Worm (Caenorhabditis elegans) whole organism, L1 larva: Measurements from ENCODE around the gene F21A3.2.

Experiments used
- C04F5.9 ChIP-seq: sonication (generic microtip); optimal IDR thresholded peaks from 2 replicates; lab custom pipeline; 2016; ENCODE audit warnings: missing genetic modification characterization, missing compliant biosample characterization
- C34B4.2 ChIP-seq: sonication (generic microtip); optimal IDR thresholded peaks from 2 replicates; lab custom pipeline; 2017; ENCODE audit warnings: mild to moderate bottlenecking, missing genetic modification characterization, missing compliant biosample characterization
- blmp-1 ChIP-seq: fragments of 150-350 bp; optimal IDR thresholded peaks from 2 replicates; lab custom pipeline; 2014; ENCODE audit warnings: missing biosample characterization, missing genetic modification characterization
- ceh-88 ChIP-seq: fragments of 200-800 bp; sonication (Bioruptor generic); IDR thresholded peaks from 2 replicates; pipeline ENCODE4 v1.3.6; 2022; ENCODE audit warnings: missing genetic modification characterization, missing compliant biosample characterization
- ceh-90 ChIP-seq: sonication (generic microtip); optimal IDR thresholded peaks from 2 replicates; lab custom pipeline; 2016; ENCODE audit warnings: missing genetic modification characterization, missing compliant biosample characterization
- efl-1 ChIP-seq, 4 experiments: fragments of 150-350 bp; optimal IDR thresholded peaks in 3 of 4; peaks in 1 of 4; 1 replicate in 1 of 4; 2 replicates in 3 of 4; lab custom pipeline; 2014; ENCODE audit warnings: missing biosample characterization in 2 of 4, missing genetic modification characterization in 2 of 4, missing genetic modification reagents in 2 of 4
- efl-3 ChIP-seq: fragments of 200-800 bp; sonication (Bioruptor generic); optimal IDR thresholded peaks from 2 replicates; lab custom pipeline; 2018; ENCODE audit warnings: mild to moderate bottlenecking, missing genetic modification characterization, missing compliant biosample characterization
- egl-27 ChIP-seq, 2 experiments: fragments of 150-350 bp in 1 of 2; sonication (generic microtip); optimal IDR thresholded peaks; 3 replicates each; lab custom pipeline; 2017 to 2018; ENCODE audit warnings: missing biosample characterization in 2 of 2, missing genetic modification characterization in 2 of 2, missing genetic modification reagents in 2 of 2
- fkh-10 ChIP-seq: sonication (generic microtip); optimal IDR thresholded peaks from 2 replicates; lab custom pipeline; 2017; ENCODE audit warnings: missing biosample characterization, missing genetic modification reagents, missing genetic modification characterization
- fkh-8 ChIP-seq: sonication (generic microtip); optimal IDR thresholded peaks from 2 replicates; lab custom pipeline; 2016; ENCODE audit warnings: mild to moderate bottlenecking, missing genetic modification characterization, missing compliant biosample characterization
- grh-1 ChIP-seq: fragments of 200-800 bp; sonication (Bioruptor generic); IDR thresholded peaks from 2 replicates; pipeline ENCODE4 v1.3.6; 2022; ENCODE audit warnings: missing genetic modification reagents, missing genetic modification characterization, missing compliant biosample characterization
- hlh-17 ChIP-seq: fragments of 200-800 bp; sonication (Bioruptor generic); optimal IDR thresholded peaks from 2 replicates; lab custom pipeline; 2018; ENCODE audit warnings: missing genetic modification characterization, mild to moderate bottlenecking, missing compliant biosample characterization, moderate library complexity, borderline replicate concordance
- hpl-2 ChIP-seq: fragments of 150-350 bp; optimal IDR thresholded peaks from 2 replicates; lab custom pipeline; 2014; ENCODE audit warnings: missing biosample characterization, missing genetic modification reagents, missing genetic modification characterization
- jun-1 ChIP-seq: fragments of 150-350 bp; optimal IDR thresholded peaks from 2 replicates; lab custom pipeline; 2014; ENCODE audit warnings: missing biosample characterization, missing genetic modification reagents, missing genetic modification characterization
- lin-15B ChIP-seq: fragments of 150-350 bp; sonication (generic microtip); optimal IDR thresholded peaks from 3 replicates; lab custom pipeline; 2014; ENCODE audit warnings: missing biosample characterization, missing genetic modification characterization
- lin-35 ChIP-seq, 2 experiments: fragments of 150-350 bp; optimal IDR thresholded peaks; 2 replicates each; lab custom pipeline; 2014; ENCODE audit warnings: missing biosample characterization in 2 of 2, missing genetic modification characterization in 2 of 2, missing genetic modification reagents in 2 of 2
- lin-39 ChIP-seq: fragments of 150-350 bp; optimal IDR thresholded peaks from 2 replicates; lab custom pipeline; 2014; ENCODE audit warnings: missing biosample characterization, missing genetic modification reagents, missing genetic modification characterization
- lsy-2 ChIP-seq, 2 experiments: fragments of 150-350 bp; optimal IDR thresholded peaks; 2 replicates each; lab custom pipeline; 2014; ENCODE audit warnings: missing biosample characterization in 2 of 2, missing genetic modification characterization in 2 of 2
- mab-9 ChIP-seq: fragments of 200-800 bp; sonication (Bioruptor generic); IDR thresholded peaks from 2 replicates; pipeline ENCODE4 v1.3.6; 2022; ENCODE audit warnings: missing genetic modification reagents, missing genetic modification characterization, missing compliant biosample characterization
- nhr-11 ChIP-seq: fragments of 150-350 bp; optimal IDR thresholded peaks from 2 replicates; lab custom pipeline; 2014; ENCODE audit warnings: missing biosample characterization, missing genetic modification characterization
- nhr-28 ChIP-seq: fragments of 150-350 bp; optimal IDR thresholded peaks from 2 replicates; lab custom pipeline; 2014; ENCODE audit warnings: missing biosample characterization, missing genetic modification characterization
- nhr-47 ChIP-seq: sonication (generic microtip); optimal IDR thresholded peaks from 2 replicates; lab custom pipeline; 2016; ENCODE audit warnings: mild to moderate bottlenecking, missing genetic modification characterization, moderate library complexity, missing compliant biosample characterization
- nhr-85 ChIP-seq: sonication (generic microtip); peaks from one replicate; lab custom pipeline; 2016; ENCODE audit warnings: missing genetic modification characterization, inconsistent platforms, missing compliant biosample characterization
- nhr-90 ChIP-seq: sonication (generic microtip); optimal IDR thresholded peaks from 2 replicates; lab custom pipeline; 2016; ENCODE audit warnings: mild to moderate bottlenecking, missing genetic modification characterization, missing compliant biosample characterization; ENCODE audit not compliant: poor library complexity
- pax-3 ChIP-seq: fragments of 200-800 bp; sonication (Bioruptor generic); optimal IDR thresholded peaks from 2 replicates; lab custom pipeline; 2018; ENCODE audit warnings: mild to moderate bottlenecking, missing genetic modification characterization, moderate library complexity, missing compliant biosample characterization
- rnt-1 ChIP-seq: sonication (generic microtip); optimal IDR thresholded peaks from 2 replicates; lab custom pipeline; 2016; ENCODE audit warnings: mild to moderate bottlenecking, missing genetic modification characterization, moderate library complexity, missing compliant biosample characterization
- skn-1 ChIP-seq: fragments of 150-350 bp; optimal IDR thresholded peaks from 2 replicates; lab custom pipeline; 2014; ENCODE audit warnings: missing biosample characterization, missing genetic modification characterization
- snpc-4 ChIP-seq: fragments of 150-350 bp; optimal IDR thresholded peaks from 2 replicates; lab custom pipeline; 2014; ENCODE audit warnings: missing biosample characterization, missing genetic modification characterization
- snu-23 ChIP-seq: sonication (generic microtip); optimal IDR thresholded peaks from 2 replicates; lab custom pipeline; 2016; ENCODE audit warnings: missing genetic modification characterization, missing compliant biosample characterization
- sox-4 ChIP-seq: sonication (generic microtip); optimal IDR thresholded peaks from 2 replicates; lab custom pipeline; 2016; ENCODE audit warnings: missing genetic modification characterization, missing compliant biosample characterization
- sptf-1 ChIP-seq: fragments of 150-350 bp; optimal IDR thresholded peaks from 2 replicates; lab custom pipeline; 2014; ENCODE audit warnings: missing biosample characterization, missing genetic modification characterization
- swsn-7 ChIP-seq: sonication (generic microtip); optimal IDR thresholded peaks from 2 replicates; lab custom pipeline; 2016; ENCODE audit warnings: missing genetic modification characterization, missing compliant biosample characterization
- unc-98 ChIP-seq: fragments of 200-800 bp; sonication (Bioruptor generic); IDR thresholded peaks from 2 replicates; pipeline ENCODE4 v1.3.6; 2022; ENCODE audit warnings: missing genetic modification characterization, missing compliant biosample characterization
- xbp-1 ChIP-seq: sonication (generic microtip); optimal IDR thresholded peaks from 2 replicates; lab custom pipeline; 2016; ENCODE audit warnings: missing genetic modification characterization, missing compliant biosample characterization
- ztf-11 ChIP-seq, 2 experiments: sonication (generic microtip); optimal IDR thresholded peaks; 2 replicates each; lab custom pipeline; 2016 to 2017; ENCODE audit warnings: missing genetic modification characterization in 2 of 2, missing biosample characterization in 1 of 2, missing compliant biosample characterization in 1 of 2

The F21A3.2 gene

DNA sequence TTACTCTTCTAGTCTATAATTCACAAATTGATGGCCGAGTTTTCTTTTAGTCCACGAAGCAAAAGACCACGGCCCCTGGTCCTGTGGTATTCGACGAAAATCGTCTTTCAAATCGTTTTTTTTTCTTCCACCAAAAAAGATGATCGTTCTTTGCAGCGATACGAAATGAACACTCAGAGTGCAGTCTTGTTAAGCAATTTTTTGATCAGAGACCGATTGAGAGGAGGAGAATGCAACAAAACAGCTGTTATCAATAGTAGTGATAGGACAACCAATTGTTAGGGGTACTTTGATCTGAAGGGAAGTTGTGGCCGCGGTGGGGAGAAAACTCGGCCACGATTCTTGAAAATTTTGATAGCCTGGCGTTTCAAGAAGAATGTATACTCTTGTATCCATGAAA, 30.2 kb upstream of the F21A3.2 start (continued):
- TF ChIP-seq egl-27 (tag; optimal IDR thresholded peaks at IDR 0.05; lab: Kevin White, UChicago), result no peak
- TF ChIP-seq lin-39 (tag; lab: Kevin White, UChicago), result peak; percentile 47
- no peak for TF ChIP-seq sox-4 (tag; lab: Kevin White, UChicago)
- peak; percentile 36 to 48 for TF ChIP-seq lsy-2 (tag; optimal IDR thresholded peaks at IDR 0.05; lab: Kevin White, UChicago)
- TF ChIP-seq sptf-1 (tag; lab: Kevin White, UChicago), result no peak
- peak; percentile 40 for TF ChIP-seq nhr-47 (tag; lab: Kevin White, UChicago)
- peak in 1 of 2 experiments; percentile 78 for TF ChIP-seq lin-35 (GFP tag; optimal IDR thresholded peaks at IDR 0.05; lab: Kevin White, UChicago)
- no peak for TF ChIP-seq ceh-88 (GFP tag; lab: Robert Waterston, UW)
- no peak for TF ChIP-seq ztf-11 (tag; optimal IDR thresholded peaks at IDR 0.05; lab: Kevin White, UChicago)
- TF ChIP-seq swsn-7 (tag; lab: Kevin White, UChicago), result peak; percentile 22
- no peak for TF ChIP-seq fkh-8 (tag; lab: Kevin White, UChicago)
- no peak for TF ChIP-seq grh-1 (GFP tag; lab: Robert Waterston, UW)

DNA sequence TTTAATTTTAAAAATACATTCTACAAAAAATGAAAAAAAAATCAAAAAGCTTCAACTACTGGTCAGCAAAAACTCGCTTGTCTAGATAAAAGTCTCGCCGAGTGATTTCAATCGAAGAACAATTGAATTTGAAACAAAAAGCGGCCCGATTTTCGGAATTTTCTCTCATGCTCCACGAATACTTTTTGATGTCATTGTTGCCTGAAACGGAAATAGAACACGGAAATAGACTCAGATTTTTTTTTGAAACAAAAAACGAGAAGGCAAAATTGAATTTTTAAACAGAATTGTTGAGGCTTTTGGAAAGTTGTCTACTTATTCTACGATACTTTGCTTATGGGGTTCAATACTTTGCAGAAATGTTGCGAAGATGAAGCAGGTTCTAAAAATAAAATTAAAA, 29.7 kb upstream of the F21A3.2 start:
- TF ChIP-seq fkh-10, result peak; percentile 81
- no peak for TF ChIP-seq jun-1 (tag; lab: Kevin White, UChicago)

DNA sequence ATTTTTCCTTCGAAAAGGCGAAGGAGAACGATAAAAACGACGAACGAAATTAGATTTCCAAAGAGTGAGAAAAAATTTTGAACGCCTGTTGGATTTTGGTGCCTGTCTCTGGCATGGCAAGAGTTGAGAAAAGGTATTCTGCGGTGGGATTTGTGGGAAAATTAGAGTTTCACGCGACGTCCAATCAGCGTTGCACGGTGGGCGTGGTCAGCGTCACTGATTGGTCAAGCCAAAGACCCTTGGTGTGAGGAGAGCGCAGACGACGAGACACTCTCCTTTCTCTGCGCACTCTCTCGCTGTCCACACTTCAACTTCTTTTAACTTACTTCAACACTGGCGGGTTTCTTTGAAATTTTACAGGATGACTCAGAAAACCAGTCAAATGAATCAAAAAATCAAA, 28.8 kb upstream of the F21A3.2 start:
- TF ChIP-seq xbp-1 (tag; lab: Kevin White, UChicago) (no peak), snpc-4 (no peak), C34B4.2 (no peak), ceh-90 (tag; lab: Kevin White, UChicago) (no peak), pax-3 (no peak), swsn-7 (tag; lab: Kevin White, UChicago) (no peak), hpl-2 (GFP tag; lab: Kevin White, UChicago) (no peak), skn-1 (tag; lab: Kevin White, UChicago) (no peak), efl-3 (GFP tag; lab: Kevin White, UChicago) (no peak), nhr-85 (no peak), fkh-10 (no peak), blmp-1 (no peak), unc-98 (no peak), nhr-11 (tag; lab: Kevin White, UChicago) (no peak), snu-23 (GFP tag; lab: Kevin White, UChicago) (no peak), nhr-90 (tag; lab: Kevin White, UChicago) (no peak), rnt-1 (tag; lab: Kevin White, UChicago) (no peak), hlh-17 (no peak)

DNA sequence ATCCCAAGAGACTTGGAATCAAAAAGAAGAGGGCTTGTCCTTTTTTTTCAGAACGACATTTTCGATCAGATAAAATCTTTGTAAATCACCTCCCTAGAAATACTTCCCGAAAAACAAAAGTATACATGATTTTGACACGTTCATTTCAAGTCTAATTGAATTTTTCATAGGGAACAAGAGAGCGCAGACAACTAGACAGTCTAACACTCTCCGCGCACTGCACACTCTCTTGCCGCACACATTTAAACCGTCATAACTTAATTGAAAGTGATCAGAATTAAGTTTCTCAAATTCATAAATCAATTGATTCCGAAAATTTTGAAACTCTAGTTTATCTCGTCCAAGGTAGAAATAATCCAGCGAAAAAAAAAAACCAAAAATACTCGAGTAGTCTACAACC, 26.0 kb upstream of the F21A3.2 start:
- TF ChIP-seq efl-1 (optimal IDR thresholded peaks at IDR 0.05; lab: Kevin White, UChicago) (no peak), efl-1 (GFP tag; optimal IDR thresholded peaks at IDR 0.05 in 1 of 2; lab: Kevin White, UChicago) (peak in 1 of 2 experiments; percentile 51), mab-9 (no peak), nhr-28 (tag; lab: Kevin White, UChicago) (no peak)

DNA sequence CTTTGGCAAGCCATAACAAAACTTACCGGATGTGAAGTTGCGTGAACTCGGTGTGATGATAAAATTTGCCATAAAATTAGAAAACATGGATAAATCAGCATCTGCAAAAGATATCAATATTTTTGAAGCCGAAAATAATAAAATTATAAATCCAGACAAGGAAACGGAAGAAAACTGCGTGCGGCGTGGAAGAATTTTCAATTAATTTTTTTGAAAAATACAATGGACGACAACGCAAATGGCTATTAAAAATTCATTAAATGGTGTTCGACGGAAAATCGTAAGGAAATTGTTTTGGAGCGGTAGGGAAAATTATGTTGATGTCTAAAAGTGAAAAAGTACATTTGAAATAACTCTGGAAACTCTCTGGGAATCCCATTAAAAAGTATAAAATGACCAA, 25.3 kb upstream of the F21A3.2 start, which contains the start of gene acr-18:
acr-18 (minus strand) TSS at position 101 of the 400 bp plus-strand sequence.
- TF ChIP-seq C34B4.2, result no peak
- TF ChIP-seq efl-1 (optimal IDR thresholded peaks at IDR 0.05; lab: Kevin White, UChicago), result no peak
- TF ChIP-seq efl-1 (GFP tag; optimal IDR thresholded peaks at IDR 0.05 in 1 of 2; lab: Kevin White, UChicago), result peak in 1 of 2 experiments; percentile 33
- no peak for TF ChIP-seq C04F5.9 (tag; lab: Kevin White, UChicago)
- no peak for TF ChIP-seq lin-15B (tag; lab: Kevin White, UChicago)
